Worm (Caenorhabditis elegans): Measurements from ENCODE around the gene nas-12.

Gene nas-12

ce11 chrIV:10222122-10222589, 1.7 kb upstream of the nas-12 start, which contains the start of gene C24F3.2:
TSS of gene C24F3.2 (plus strand) at chrIV:10222539.
- no peak for TF ChIP-seq zag-1 (tag; optimal IDR thresholded peaks at IDR 0.05)
- no peak for TF ChIP-seq snpc-4 (tag; optimal IDR thresholded peaks at IDR 0.05)
- no peak for TF ChIP-seq ceh-16 (tag; optimal IDR thresholded peaks at IDR 0.05)
- TF ChIP-seq blmp-1 (tag; optimal IDR thresholded peaks at IDR 0.05; ENCODE audit: insufficient read depth), result no peak
- no peak for TF ChIP-seq nhr-23 (tag; optimal IDR thresholded peaks at IDR 0.05)
- peak; percentile 89 for TF ChIP-seq nhr-129 (tag; optimal IDR thresholded peaks at IDR 0.05)
- peak; percentile 55 for TF ChIP-seq fos-1 (tag; optimal IDR thresholded peaks at IDR 0.05)
- no peak for TF ChIP-seq ZK546.5 (tag; optimal IDR thresholded peaks at IDR 0.05)
- peak; percentile 39 for TF ChIP-seq sma-9 (GFP tag; optimal IDR thresholded peaks at IDR 0.05)
- TF ChIP-seq sma-9 (tag; optimal IDR thresholded peaks at IDR 0.05), result no peak
- TF ChIP-seq nhr-21 (tag; optimal IDR thresholded peaks at IDR 0.05), result peak; percentile 45
- TF ChIP-seq nhr-6 (tag; optimal IDR thresholded peaks at IDR 0.05), result no peak
- TF ChIP-seq mab-5 (tag; optimal IDR thresholded peaks at IDR 0.05), result no peak
- no peak for TF ChIP-seq R02D3.7 (tag; optimal IDR thresholded peaks at IDR 0.05)
- TF ChIP-seq nhr-25 (tag; optimal IDR thresholded peaks at IDR 0.05), result no peak
- TF ChIP-seq mdl-1 (tag; optimal IDR thresholded peaks at IDR 0.05), result peak; percentile 16 to 37
- TF ChIP-seq aly-2 (tag; optimal IDR thresholded peaks at IDR 0.05), result no peak
- no peak for TF ChIP-seq mbf-1 (tag; optimal IDR thresholded peaks at IDR 0.05)
- no peak for TF ChIP-seq ceh-82 (tag; optimal IDR thresholded peaks at IDR 0.05)
- TF ChIP-seq ztf-1 (GFP tag; conservative IDR thresholded peaks at IDR 0.05), result no peak
- no peak for TF ChIP-seq unc-39 (tag; optimal IDR thresholded peaks at IDR 0.05)
- peak; percentile 79 to 97 for TF ChIP-seq lsy-2 (tag; optimal IDR thresholded peaks at IDR 0.05)
- peak; percentile 14 for TF ChIP-seq ztf-4 (tag; optimal IDR thresholded peaks at IDR 0.05)
- TF ChIP-seq elt-1 (tag; optimal IDR thresholded peaks at IDR 0.05), result no peak
- peak; percentile 65 for TF ChIP-seq sem-4 (tag; optimal IDR thresholded peaks at IDR 0.05)
- TF ChIP-seq F13H6.1 (tag; optimal IDR thresholded peaks at IDR 0.05), result peak; percentile 80
- no peak for TF ChIP-seq ztf-11 (tag; optimal IDR thresholded peaks at IDR 0.05)
- no peak for TF ChIP-seq nhr-12 (tag; optimal IDR thresholded peaks at IDR 0.05)
- TF ChIP-seq sma-3 (GFP tag; optimal IDR thresholded peaks at IDR 0.05), result peak; percentile 72
- TF ChIP-seq C34F6.9 (tag; optimal IDR thresholded peaks at IDR 0.05), result peak; percentile 81
- peak; percentile 5 for TF ChIP-seq Y55F3AM.14 (GFP tag; optimal IDR thresholded peaks at IDR 0.05)
- no peak for TF ChIP-seq dmd-4 (tag; optimal IDR thresholded peaks at IDR 0.05)
- TF ChIP-seq nhr-11 (tag; optimal IDR thresholded peaks at IDR 0.05), result no peak
- TF ChIP-seq lin-13 (GFP tag; optimal IDR thresholded peaks at IDR 0.05), result peak; percentile 0
- no peak for TF ChIP-seq peb-1 (tag; optimal IDR thresholded peaks at IDR 0.05)
- TF ChIP-seq gmeb-1 (tag; optimal IDR thresholded peaks at IDR 0.05), result peak; percentile 52
- peak; percentile 43 for TF ChIP-seq unc-55 (GFP tag; optimal IDR thresholded peaks at IDR 0.05)
- TF ChIP-seq egl-27 (tag; optimal IDR thresholded peaks at IDR 0.05), result peak; percentile 11
- TF ChIP-seq ama-1 (optimal IDR thresholded peaks at IDR 0.05), result peak; percentile 24
- TF ChIP-seq unc-62 (GFP tag; optimal IDR thresholded peaks at IDR 0.05), result no peak

- TF ChIP-seq elt-3 (tag; optimal IDR thresholded peaks at IDR 0.05) (no peak), ama-1 (optimal IDR thresholded peaks at IDR 0.05) (no peak), nhr-77 (tag; optimal IDR thresholded peaks at IDR 0.05) (no peak), C34F6.9 (tag; optimal IDR thresholded peaks at IDR 0.05) (no peak), lin-11 (tag; optimal IDR thresholded peaks at IDR 0.05) (no peak), ZK546.5 (tag; optimal IDR thresholded peaks at IDR 0.05) (no peak), unc-62 (GFP tag; optimal IDR thresholded peaks at IDR 0.05) (no peak), ztf-4 (tag; optimal IDR thresholded peaks at IDR 0.05) (no peak), nhr-129 (tag; optimal IDR thresholded peaks at IDR 0.05) (no peak)
Measured at ce11 chrIV:10227534-10227933, 3.7 kb downstream of the nas-12 start, which contains the start of gene F01G10.6. TSS of gene F01G10.6 (minus strand) at chrIV:10227634.

DNA sequence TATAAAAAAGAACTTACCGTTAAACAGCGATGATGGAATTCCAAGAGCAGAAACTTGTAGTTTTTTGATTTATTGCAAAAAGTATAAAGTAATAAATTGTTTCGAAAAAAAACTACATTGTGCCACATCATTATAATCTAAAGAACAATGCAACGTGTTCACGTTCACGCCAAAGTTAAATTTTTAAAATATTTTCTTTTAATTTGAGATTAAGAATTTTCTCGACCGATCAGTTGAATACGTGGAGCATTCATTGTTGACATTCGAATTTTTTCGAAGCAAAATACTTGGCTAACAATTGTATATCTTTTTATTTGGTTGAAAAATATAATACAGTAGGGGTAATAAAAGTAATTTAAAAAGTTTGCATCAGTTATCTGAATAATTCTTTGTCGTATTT, 7.1 kb downstream of the nas-12 start, which contains the start of gene F01G10.5:
F01G10.5 (minus strand) TSS at position 101 of the 400 bp plus-strand sequence.
- no peak for TF ChIP-seq unc-55 (GFP tag; optimal IDR thresholded peaks at IDR 0.05)
- TF ChIP-seq unc-39 (tag; optimal IDR thresholded peaks at IDR 0.05), result no peak
- TF ChIP-seq sem-4 (tag; optimal IDR thresholded peaks at IDR 0.05), result no peak
- TF ChIP-seq lin-13 (GFP tag; optimal IDR thresholded peaks at IDR 0.05), result no peak

Measured in whole organism, L2 larva.